Worm (Caenorhabditis elegans) whole organism, L4/young adult: ENCODE measurements around the gene Y48A5A.3.

Experiments used
- W03F9.2 ChIP-seq: fragments of 150-350 bp; optimal IDR thresholded peaks from 2 replicates; lab custom pipeline; 2014; ENCODE audit warnings: missing biosample characterization, missing genetic modification characterization
- dao-5 ChIP-seq: sonication (generic microtip); optimal IDR thresholded peaks from 2 replicates; lab custom pipeline; 2016; ENCODE audit warnings: missing genotype, missing genetic modification characterization, moderate library complexity, missing compliant biosample characterization
- him-1 ChIP-seq: sonication (generic microtip); optimal IDR thresholded peaks from 2 replicates; lab custom pipeline; 2016; ENCODE audit warnings: missing genotype, missing genetic modification reagents, missing genetic modification characterization, missing compliant biosample characterization

DNA sequence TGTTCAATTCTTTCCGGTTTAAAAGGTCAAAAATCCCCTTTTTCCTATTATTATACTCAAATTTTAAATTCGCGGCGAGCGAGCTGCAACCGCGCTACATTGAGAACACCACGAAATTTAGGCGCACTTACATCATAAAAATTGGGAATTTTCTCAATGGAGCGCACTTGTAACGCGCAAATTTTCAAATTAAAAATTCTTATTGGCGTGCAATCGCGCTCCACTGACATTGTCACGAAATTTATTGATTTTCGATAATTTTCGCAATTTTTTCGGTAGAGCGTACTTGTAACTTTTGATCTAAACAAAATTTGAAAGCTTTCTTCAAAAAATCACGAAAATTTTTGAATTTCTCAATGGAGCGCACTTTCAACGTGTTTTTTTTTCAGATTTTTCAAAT, 6.3 kb upstream of the Y48A5A.3 start, which contains the start of gene ulp-3:
- TF ChIP-seq W03F9.2 (tag; lab: Kevin White, UChicago) = no peak
- no peak for TF ChIP-seq dao-5 (tag; lab: Kevin White, UChicago)
- no peak for TF ChIP-seq him-1 (tag; lab: Kevin White, UChicago)
